Worm (Caenorhabditis elegans) whole organism, L2 larva: ENCODE measurements around the gene rpl-10.

Source experiments
- egl-27 ChIP-seq: sonication (generic microtip); optimal IDR thresholded peaks from 3 replicates; lab custom pipeline; 2017; ENCODE audit warnings: missing biosample characterization, missing genetic modification reagents, missing genetic modification characterization
- lsy-2 ChIP-seq, 2 experiments: fragments of 150-350 bp in 1 of 2; sonication (generic microtip) in 1 of 2; optimal IDR thresholded peaks; 2 replicates each; lab custom pipeline; 2014 to 2017; ENCODE audit warnings: missing biosample characterization in 2 of 2, missing genetic modification characterization in 2 of 2
- unc-55 ChIP-seq: fragments of 150-350 bp; sonication (generic microtip); optimal IDR thresholded peaks from 3 replicates; lab custom pipeline; 2014; ENCODE audit warnings: missing biosample characterization, missing genetic modification reagents, missing genetic modification characterization

- TF ChIP-seq egl-27, result no peak
- TF ChIP-seq lsy-2 (tag; optimal IDR thresholded peaks at IDR 0.05; lab: Kevin White, UChicago), result peak in 1 of 2 experiments; percentile 27
- peak; percentile 2 for TF ChIP-seq unc-55 (GFP tag; lab: Kevin White, UChicago)
Measured at ce11 chrII:8138015-8138546, 5.6 kb upstream of the rpl-10 start, which contains the start of gene cdc-48.2.
